Fruit fly (Drosophila melanogaster) whole organism, embryonic: ENCODE measurements around the gene Cyp313a5.

Experiments used
- CG12155 ChIP-seq: fragments of 200-800 bp; sonication (Bioruptor generic); optimal IDR thresholded peaks from 3 replicates; lab custom pipeline; 2016; ENCODE audit warnings: missing biosample characterization, missing genetic modification characterization
- CG12219 ChIP-seq: fragments of 200-800 bp; sonication (Bioruptor generic); optimal IDR thresholded peaks from 3 replicates; lab custom pipeline; 2018; ENCODE audit warnings: missing biosample characterization, mild to moderate bottlenecking, missing genetic modification characterization
- CG12659 ChIP-seq: fragments of 200-800 bp; sonication (Bioruptor generic); optimal IDR thresholded peaks from 3 replicates; lab custom pipeline; 2017; ENCODE audit warnings: mild to moderate bottlenecking, missing biosample characterization, missing genetic modification reagents, missing genetic modification characterization
- CG15269 ChIP-seq: fragments of 200-800 bp; sonication (Bioruptor generic); optimal IDR thresholded peaks from 2 replicates; lab custom pipeline; 2018; ENCODE audit warnings: missing biosample characterization, mild to moderate bottlenecking, missing genetic modification characterization, moderate library complexity
- CG15479 ChIP-seq: fragments of 200-800 bp; sonication (Bioruptor generic); optimal IDR thresholded peaks from 3 replicates; lab custom pipeline; 2019; ENCODE audit warnings: missing biosample characterization, mild to moderate bottlenecking, missing genetic modification characterization, moderate library complexity
- CG5180 ChIP-seq: fragments of 200-800 bp; sonication (Bioruptor generic); optimal IDR thresholded peaks from 3 replicates; lab custom pipeline; 2017; ENCODE audit warnings: missing biosample characterization, missing genetic modification characterization, mild to moderate bottlenecking, moderate library complexity, missing genetic modification reagents
- CG6683 ChIP-seq: fragments of 200-800 bp; sonication (Bioruptor generic); optimal IDR thresholded peaks from 2 replicates; lab custom pipeline; 2017; ENCODE audit warnings: missing biosample characterization, mild to moderate bottlenecking, missing genetic modification characterization, missing genetic modification reagents
- CG7786 ChIP-seq: fragments of 200-800 bp; sonication (Bioruptor generic); optimal IDR thresholded peaks from 2 replicates; lab custom pipeline; 2016; ENCODE audit warnings: missing biosample characterization, missing genetic modification characterization
- CG7963 ChIP-seq: fragments of 200-800 bp; sonication (Bioruptor generic); IDR thresholded peaks from 3 replicates; pipeline ENCODE4 v1.3.6; 2022; ENCODE audit warnings: missing biosample characterization, missing genetic modification characterization; ENCODE audit not compliant: partially characterized antibody
- D ChIP-seq, 2 experiments: fragments of 200-800 bp in 1 of 2; fragments of >200 bp in 1 of 2; sonication (Bioruptor generic) in 1 of 2; optimal IDR thresholded peaks; 2 replicates in 1 of 2; 3 replicates in 1 of 2; lab custom pipeline; 2017; ENCODE audit warnings: mild to moderate bottlenecking in 1 of 2, missing biosample characterization in 1 of 2, missing genetic modification characterization in 1 of 2, missing genetic modification reagents in 1 of 2
- D19A ChIP-seq: fragments of 200-800 bp; optimal IDR thresholded peaks from 3 replicates; lab custom pipeline; 2019; ENCODE audit warnings: missing biosample characterization, mild to moderate bottlenecking, missing genetic modification characterization, moderate library complexity
- Doc2 ChIP-seq: fragments of 200-800 bp; sonication (Bioruptor generic); IDR thresholded peaks from 2 replicates; pipeline ENCODE4 v1.3.6; 2022; ENCODE audit warnings: missing biosample characterization, missing genetic modification characterization
- Kr ChIP-seq: fragments of 200-800 bp; sonication (Bioruptor generic); optimal IDR thresholded peaks from 2 replicates; lab custom pipeline; 2017; ENCODE audit warnings: missing biosample characterization, mild to moderate bottlenecking, missing genetic modification characterization
- Vsx1 ChIP-seq: fragments of 200-800 bp; sonication (Bioruptor generic); optimal IDR thresholded peaks from 2 replicates; lab custom pipeline; 2017; ENCODE audit warnings: missing biosample characterization, mild to moderate bottlenecking, missing genetic modification characterization, missing genetic modification reagents
- ac ChIP-seq: fragments of 200-800 bp; sonication (Bioruptor generic); optimal IDR thresholded peaks from 3 replicates; lab custom pipeline; 2017; ENCODE audit warnings: missing biosample characterization, mild to moderate bottlenecking, missing genetic modification characterization
- amos ChIP-seq: fragments of 200-800 bp; sonication (Bioruptor generic); IDR thresholded peaks from 2 replicates; pipeline ENCODE4 v1.3.6; 2022; ENCODE audit warnings: missing biosample characterization, missing genetic modification characterization; ENCODE audit not compliant: partially characterized antibody
- ara ChIP-seq: fragments of 200-800 bp; sonication (Bioruptor generic); IDR thresholded peaks from 2 replicates; pipeline ENCODE4 v1.3.6; 2022; ENCODE audit warnings: missing biosample characterization, missing genetic modification characterization
- cad ChIP-seq: fragments of >200 bp; optimal IDR thresholded peaks from 2 replicates; lab custom pipeline; 2017; ENCODE audit warnings: missing biosample characterization, missing genetic modification characterization
- gsb ChIP-seq: fragments of 200-800 bp; sonication (Bioruptor generic); IDR thresholded peaks from 2 replicates; pipeline ENCODE4 v1.3.6; 2022; ENCODE audit warnings: missing biosample characterization, missing genetic modification characterization
- hth ChIP-seq: fragments of >200 bp; optimal IDR thresholded peaks from 2 replicates; lab custom pipeline; 2017; ENCODE audit warnings: inconsistent platforms
- insv ChIP-seq, 2 experiments: fragments of 200-800 bp; sonication (Bioruptor generic); optimal IDR thresholded peaks; 3 replicates each; lab custom pipeline; 2016 to 2018; ENCODE audit warnings: missing biosample characterization in 2 of 2, missing genetic modification characterization in 2 of 2
- knrl ChIP-seq: fragments of 200-800 bp; sonication (Bioruptor generic); IDR thresholded peaks from 3 replicates; pipeline ENCODE4 v1.3.6; 2022; ENCODE audit warnings: missing biosample characterization, missing genetic modification characterization; ENCODE audit not compliant: partially characterized antibody
- lbe ChIP-seq: fragments of 200-800 bp; sonication (Bioruptor generic); optimal IDR thresholded peaks from 2 replicates; lab custom pipeline; 2016; ENCODE audit warnings: missing biosample characterization, mild to moderate bottlenecking, missing genetic modification characterization
- maf-S ChIP-seq: fragments of 200-800 bp; sonication (Bioruptor generic); optimal IDR thresholded peaks from 2 replicates; lab custom pipeline; 2016; ENCODE audit warnings: missing biosample characterization, missing genetic modification characterization
- onecut ChIP-seq: fragments of 200-800 bp; sonication (Bioruptor generic); IDR thresholded peaks from 2 replicates; pipeline ENCODE4 v1.3.6; 2022; ENCODE audit warnings: missing biosample characterization, missing genetic modification characterization
- ranshi ChIP-seq: fragments of 200-800 bp; sonication (Bioruptor generic); IDR thresholded peaks from 2 replicates; pipeline ENCODE4 v1.3.6; 2022; ENCODE audit warnings: missing biosample characterization, missing genetic modification characterization
- sug ChIP-seq: fragments of 200-800 bp; optimal IDR thresholded peaks from 2 replicates; lab custom pipeline; 2019; ENCODE audit warnings: missing biosample characterization, mild to moderate bottlenecking, missing genetic modification characterization, moderate library complexity
- tio ChIP-seq: fragments of 200-800 bp; sonication (Bioruptor generic); optimal IDR thresholded peaks from 2 replicates; lab custom pipeline; 2017; ENCODE audit warnings: missing biosample characterization, missing genetic modification characterization, inconsistent platforms
- tll ChIP-seq, 2 experiments: fragments of 200-800 bp in 1 of 2; fragments of >200 bp in 1 of 2; sonication (Bioruptor generic) in 1 of 2; optimal IDR thresholded peaks; 2 replicates each; lab custom pipeline; 2017 to 2019; ENCODE audit warnings: missing biosample characterization in 2 of 2, missing genetic modification characterization in 2 of 2, mild to moderate bottlenecking in 1 of 2, moderate library complexity in 1 of 2
- twi ChIP-seq: fragments of 200-800 bp; optimal IDR thresholded peaks from 2 replicates; lab custom pipeline; 2019; ENCODE audit warnings: missing biosample characterization, mild to moderate bottlenecking, missing genetic modification characterization, moderate library complexity
- vnd ChIP-seq: fragments of 200-800 bp; sonication (Bioruptor generic); IDR thresholded peaks from 3 replicates; pipeline ENCODE4 v1.3.6; 2022; ENCODE audit warnings: missing biosample characterization, missing genetic modification characterization; ENCODE audit not compliant: partially characterized antibody
- zen ChIP-seq: fragments of 200-800 bp; sonication (Bioruptor generic); optimal IDR thresholded peaks from 3 replicates; lab custom pipeline; 2018; ENCODE audit warnings: missing biosample characterization, mild to moderate bottlenecking, missing genetic modification characterization, moderate library complexity
- zfh1 ChIP-seq: fragments of 200-800 bp; sonication (Bioruptor generic); IDR thresholded peaks from 3 replicates; pipeline ENCODE4 v1.3.6; 2022; ENCODE audit warnings: missing biosample characterization, missing genetic modification characterization

The Cyp313a5 gene

dm6 chr3R:12259013-12259412, 24.5 kb upstream of the Cyp313a5 start (continued):
- TF ChIP-seq sug (tag; lab: Kevin White, UChicago): peak; percentile 31
- TF ChIP-seq CG12155 (GFP tag; lab: Kevin White, UChicago): no peak
- TF ChIP-seq zfh1 (GFP tag; lab: Robert Waterston, UW): no peak
- no peak for TF ChIP-seq tio (GFP tag; lab: Kevin White, UChicago)
- no peak for TF ChIP-seq CG7786
- TF ChIP-seq D19A (tag; lab: Kevin White, UChicago): no peak
- TF ChIP-seq hth (lab: Kevin White, UChicago): no peak
- TF ChIP-seq, all 482 proteins: peak for 8

dm6 chr3R:12258437-12258836, 24.0 kb upstream of the Cyp313a5 start, which contains the start of the genes CG44037 and svp:
Gene CG44037, plus strand, starts transcription at chr3R:12258737.
Gene svp, plus strand, starts transcription at chr3R:12258737.
- TF ChIP-seq CG12155 (GFP tag; lab: Kevin White, UChicago): no peak
- no peak for TF ChIP-seq CG6683 (GFP tag; lab: Kevin White, UChicago)
- no peak for TF ChIP-seq zfh1 (GFP tag; lab: Robert Waterston, UW)
- TF ChIP-seq Vsx1: no peak
- TF ChIP-seq twi (tag; lab: Kevin White, UChicago): no peak
- no peak for TF ChIP-seq onecut (GFP tag; lab: Robert Waterston, UW)
- TF ChIP-seq CG12659 (GFP tag; lab: Kevin White, UChicago): no peak

- TF ChIP-seq Doc2 (GFP tag; lab: Robert Waterston, UW) (no peak), ranshi (no peak), lbe (no peak)
Measured at dm6 chr3R:12253887-12254286, 19.4 kb upstream of the Cyp313a5 start, which contains the start of gene CG3942. Gene CG3942, plus strand, starts transcription at chr3R:12254187.

- 0 out of 2 replicates have a peak, but pooled peaks have one; percentile 16 for TF ChIP-seq ara
- TF ChIP-seq tll (GFP tag; optimal IDR thresholded peaks at IDR 0.05; lab: Kevin White, UChicago): peak in 1 of 2 experiments; percentile 100
- peak; percentile 90 for TF ChIP-seq CG15479 (GFP tag; lab: Kevin White, UChicago)
- TF ChIP-seq twi (tag; lab: Kevin White, UChicago): peak; percentile 90
- peak; percentile 80 for TF ChIP-seq Kr (GFP tag; lab: Kevin White, UChicago)
- no peak for TF ChIP-seq CG7963 (GFP tag; lab: Robert Waterston, UW)
- no peak for TF ChIP-seq vnd (GFP tag; lab: Robert Waterston, UW)
- peak; percentile 92 for TF ChIP-seq D (optimal IDR thresholded peaks at IDR 0.05; lab: Kevin White, UChicago)
- no peak for TF ChIP-seq D (GFP tag; optimal IDR thresholded peaks at IDR 0.05; lab: Kevin White, UChicago)
- no peak for TF ChIP-seq CG15269 (tag; lab: Kevin White, UChicago)
- no peak for TF ChIP-seq knrl (GFP tag; lab: Robert Waterston, UW)
- no peak for TF ChIP-seq CG12219 (GFP tag; lab: Kevin White, UChicago)
- TF ChIP-seq zen (tag; lab: Kevin White, UChicago): peak; percentile 62
- no peak for TF ChIP-seq maf-S
- no peak for TF ChIP-seq CG5180
- TF ChIP-seq gsb (GFP tag; lab: Robert Waterston, UW): no peak
- peak in 1 of 2 experiments; percentile 77 for TF ChIP-seq insv (GFP tag; optimal IDR thresholded peaks at IDR 0.05; lab: Kevin White, UChicago)
- peak; percentile 59 for TF ChIP-seq ac (GFP tag; lab: Kevin White, UChicago)
- peak; percentile 80 for TF ChIP-seq cad
- no peak for TF ChIP-seq amos
Measured at dm6 chr3R:12252457-12253065, 18.1 kb upstream of the Cyp313a5 start.
